Fruit fly (Drosophila melanogaster): ENCODE results near the gene CG13895.

CG13895 gene

dm6 chr3L:724518-725341 is 16.7 kb upstream of the CG13895 start (continued):
- peak; percentile 83 for TF ChIP-seq CG17186 (GFP tag; optimal IDR thresholded peaks at IDR 0.05)
- peak; percentile 69 for TF ChIP-seq CG9215 (GFP tag; IDR thresholded peaks at IDR 0.05)
- TF ChIP-seq Gsc (GFP tag; IDR thresholded peaks at IDR 0.05): peak; percentile 88
- TF ChIP-seq CG9727 (GFP tag; optimal IDR thresholded peaks at IDR 0.05): peak; percentile 99
- TF ChIP-seq CG13287 (GFP tag; IDR thresholded peaks at IDR 0.05; ENCODE audit: partially characterized antibody): no peak
- peak; percentile 96 for TF ChIP-seq Rx (GFP tag; IDR thresholded peaks at IDR 0.05)
- TF ChIP-seq org-1 (GFP tag; optimal IDR thresholded peaks at IDR 0.05): peak; percentile 94
- TF ChIP-seq cg (GFP tag; optimal IDR thresholded peaks at IDR 0.05): no peak
- TF ChIP-seq Mrtf (GFP tag; IDR thresholded peaks at IDR 0.05): peak; percentile 88
- TF ChIP-seq Sox100B (GFP tag; optimal IDR thresholded peaks at IDR 0.05): peak; percentile 93
- peak; percentile 40; the same call in 1 of the 2 replicates for TF ChIP-seq al (GFP tag; IDR thresholded peaks at IDR 0.05)
- peak; percentile 92 for TF ChIP-seq CG32767 (GFP tag; IDR thresholded peaks at IDR 0.05)
- no peak for TF ChIP-seq fru (optimal IDR thresholded peaks at IDR 0.05)
- TF ChIP-seq CG34376 (GFP tag; optimal IDR thresholded peaks at IDR 0.05): no peak
- TF ChIP-seq schlank (tag; optimal IDR thresholded peaks at IDR 0.05): peak; percentile 34
- peak; percentile 89 for TF ChIP-seq Xbp1 (GFP tag; optimal IDR thresholded peaks at IDR 0.05)
- TF ChIP-seq pros (GFP tag; optimal IDR thresholded peaks at IDR 0.05): peak; percentile 95
- TF ChIP-seq mirr (GFP tag; optimal IDR thresholded peaks at IDR 0.05): no peak
- no peak for TF ChIP-seq mld (GFP tag; IDR thresholded peaks at IDR 0.05; ENCODE audit: partially characterized antibody)
- peak; percentile 88 for TF ChIP-seq Hr3 (GFP tag; optimal IDR thresholded peaks at IDR 0.05)
- TF ChIP-seq Fer3 (tag; optimal IDR thresholded peaks at IDR 0.05): peak; percentile 72
- peak; percentile 90 for TF ChIP-seq dati (GFP tag; IDR thresholded peaks at IDR 0.05)
- TF ChIP-seq CG11456 (GFP tag; IDR thresholded peaks at IDR 0.05): peak; percentile 80
- TF ChIP-seq CG17359 (tag; optimal IDR thresholded peaks at IDR 0.05): peak; percentile 92
- no peak for TF ChIP-seq CG42726 (GFP tag; IDR thresholded peaks at IDR 0.05; ENCODE audit: partially characterized antibody)
- peak; percentile 90 for TF ChIP-seq CG2678 (tag; optimal IDR thresholded peaks at IDR 0.05)
- peak; percentile 87 for TF ChIP-seq CG17802 (tag; optimal IDR thresholded peaks at IDR 0.05)
- TF ChIP-seq Mad (GFP tag; optimal IDR thresholded peaks at IDR 0.05): peak; percentile 91
- TF ChIP-seq Spps (tag; optimal IDR thresholded peaks at IDR 0.05): peak; percentile 97
- TF ChIP-seq CG1832 (GFP tag; optimal IDR thresholded peaks at IDR 0.05): no peak
- TF ChIP-seq Bdp1 (GFP tag; optimal IDR thresholded peaks at IDR 0.05): peak; percentile 91
- peak; percentile 90 for TF ChIP-seq Ada2b (GFP tag; IDR thresholded peaks at IDR 0.05)
- TF ChIP-seq disco-r (GFP tag; optimal IDR thresholded peaks at IDR 0.05): peak; percentile 86
- peak; percentile 68 for TF ChIP-seq CG12071 (GFP tag; optimal IDR thresholded peaks at IDR 0.05)
- peak; percentile 94 for TF ChIP-seq Blimp-1 (GFP tag; optimal IDR thresholded peaks at IDR 0.05)
- peak; percentile 76 for TF ChIP-seq Elba2 (GFP tag; optimal IDR thresholded peaks at IDR 0.05)
- peak; percentile 81 for TF ChIP-seq CG6272 (GFP tag; IDR thresholded peaks at IDR 0.05)
- peak; percentile 88 for TF ChIP-seq CG12219 (GFP tag; optimal IDR thresholded peaks at IDR 0.05)
- TF ChIP-seq CG3995 (GFP tag; optimal IDR thresholded peaks at IDR 0.05): no peak
- TF ChIP-seq CG12236 (GFP tag; optimal IDR thresholded peaks at IDR 0.05): peak; percentile 95
- TF ChIP-seq CG18764 (GFP tag; optimal IDR thresholded peaks at IDR 0.05): peak; percentile 85
- no peak for TF ChIP-seq sc (optimal IDR thresholded peaks at IDR 0.05)
- TF ChIP-seq sc (GFP tag; optimal IDR thresholded peaks at IDR 0.05): peak; percentile 98
- TF ChIP-seq Abd-B (GFP tag; optimal IDR thresholded peaks at IDR 0.05): peak; percentile 82
- peak; percentile 43; the same call in 1 of the 3 replicates for TF ChIP-seq Dbx (GFP tag; IDR thresholded peaks at IDR 0.05)
- peak; percentile 59 for TF ChIP-seq CG31365 (tag; optimal IDR thresholded peaks at IDR 0.05)
- peak; percentile 39; the same call in 1 of the 2 replicates for TF ChIP-seq CG9932 (GFP tag; IDR thresholded peaks at IDR 0.05)
- TF ChIP-seq HLH54F (GFP tag; optimal IDR thresholded peaks at IDR 0.05): peak; percentile 68
- TF ChIP-seq Mes4 (GFP tag; optimal IDR thresholded peaks at IDR 0.05): peak; percentile 97
- TF ChIP-seq stc (GFP tag; IDR thresholded peaks at IDR 0.05): peak; percentile 91

Data from whole organism, embryonic.